Fruit fly (Drosophila melanogaster) whole organism, embryonic: ENCODE data around the gene st.

Source experiments
- Atf-2 ChIP-seq: fragments of 200-800 bp; sonication (Bioruptor generic); optimal IDR thresholded peaks from 2 replicates; lab custom pipeline; 2016; ENCODE audit warnings: missing biosample characterization, missing genetic modification characterization
- CG10979 ChIP-seq: fragments of 200-800 bp; sonication (Bioruptor generic); optimal IDR thresholded peaks from 2 replicates; lab custom pipeline; 2018; ENCODE audit warnings: missing biosample characterization, mild to moderate bottlenecking, missing genetic modification characterization, moderate library complexity
- CG11247 ChIP-seq: fragments of 200-800 bp; sonication (Bioruptor generic); IDR thresholded peaks from 2 replicates; pipeline ENCODE4 v1.3.6; 2022; ENCODE audit warnings: missing biosample characterization, missing genetic modification characterization
- CG11723 ChIP-seq: fragments of 200-800 bp; sonication (Bioruptor generic); optimal IDR thresholded peaks from 2 replicates; lab custom pipeline; 2017; ENCODE audit warnings: missing biosample characterization, mild to moderate bottlenecking, missing genetic modification characterization
- CG12299 ChIP-seq: fragments of 200-800 bp; sonication (Bioruptor generic); optimal IDR thresholded peaks from 2 replicates; lab custom pipeline; 2018; ENCODE audit warnings: missing biosample characterization, mild to moderate bottlenecking, missing genetic modification characterization
- CG12391 ChIP-seq: fragments of 200-800 bp; sonication (Bioruptor generic); optimal IDR thresholded peaks from 3 replicates; lab custom pipeline; 2018; ENCODE audit warnings: missing biosample characterization, mild to moderate bottlenecking, missing genetic modification characterization, moderate library complexity
- CG13775 ChIP-seq: fragments of 200-800 bp; sonication (Bioruptor generic); optimal IDR thresholded peaks from 3 replicates; lab custom pipeline; 2017; ENCODE audit warnings: missing biosample characterization, mild to moderate bottlenecking, missing genetic modification characterization
- CG14860 ChIP-seq: fragments of 200-800 bp; sonication (Bioruptor generic); IDR thresholded peaks from 3 replicates; pipeline ENCODE4 v1.3.6; 2022; ENCODE audit warnings: missing biosample characterization, missing genetic modification characterization; ENCODE audit not compliant: partially characterized antibody
- CG31224 ChIP-seq: fragments of 200-800 bp; sonication (Bioruptor generic); IDR thresholded peaks from 2 replicates; pipeline ENCODE4 v1.3.6; 2022; ENCODE audit warnings: missing biosample characterization, missing genetic modification characterization
- CG31441 ChIP-seq: fragments of 200-800 bp; sonication (Bioruptor generic); IDR thresholded peaks from 2 replicates; pipeline ENCODE4 v1.3.6; 2022; ENCODE audit warnings: missing biosample characterization, missing genetic modification characterization
- CG42726 ChIP-seq: fragments of 200-800 bp; sonication (Bioruptor generic); IDR thresholded peaks from 2 replicates; pipeline ENCODE4 v1.3.6; 2022; ENCODE audit warnings: missing biosample characterization, missing genetic modification characterization; ENCODE audit not compliant: partially characterized antibody
- CG4282 ChIP-seq: fragments of 200-800 bp; sonication (Bioruptor generic); optimal IDR thresholded peaks from 2 replicates; lab custom pipeline; 2016; ENCODE audit warnings: missing biosample characterization, missing genetic modification characterization
- CG6654 ChIP-seq: fragments of 200-800 bp; sonication (Bioruptor generic); optimal IDR thresholded peaks from 2 replicates; lab custom pipeline; 2017; ENCODE audit warnings: missing biosample characterization, mild to moderate bottlenecking, missing genetic modification characterization
- CG6765 ChIP-seq: fragments of 200-800 bp; sonication (Bioruptor generic); optimal IDR thresholded peaks from 3 replicates; lab custom pipeline; 2017; ENCODE audit warnings: missing biosample characterization, mild to moderate bottlenecking, missing genetic modification characterization
- CG7745 ChIP-seq: fragments of 200-800 bp; sonication (Bioruptor generic); optimal IDR thresholded peaks from 2 replicates; lab custom pipeline; 2018; ENCODE audit warnings: missing biosample characterization, mild to moderate bottlenecking, missing genetic modification characterization, moderate library complexity
- CG7839 ChIP-seq: fragments of 200-800 bp; sonication (Bioruptor generic); optimal IDR thresholded peaks from 3 replicates; lab custom pipeline; 2018; ENCODE audit warnings: missing biosample characterization, mild to moderate bottlenecking, missing genetic modification characterization, moderate library complexity
- CG7987 ChIP-seq: fragments of 200-800 bp; sonication (Bioruptor generic); optimal IDR thresholded peaks from 2 replicates; lab custom pipeline; 2018; ENCODE audit warnings: missing biosample characterization, mild to moderate bottlenecking, missing genetic modification characterization, moderate library complexity
- CG8944 ChIP-seq: fragments of 200-800 bp; sonication (Bioruptor generic); optimal IDR thresholded peaks from 3 replicates; lab custom pipeline; 2016; ENCODE audit warnings: missing biosample characterization, missing genetic modification characterization
- CG9215 ChIP-seq: fragments of 200-800 bp; sonication (Bioruptor generic); IDR thresholded peaks from 2 replicates; pipeline ENCODE4 v1.3.6; 2022; ENCODE audit warnings: missing biosample characterization, missing genetic modification characterization
- CG9437 ChIP-seq: fragments of 200-800 bp; sonication (Bioruptor generic); optimal IDR thresholded peaks from 2 replicates; lab custom pipeline; 2018; ENCODE audit warnings: missing biosample characterization, mild to moderate bottlenecking, missing genetic modification characterization
- Camta ChIP-seq: fragments of 200-800 bp; sonication (Bioruptor generic); optimal IDR thresholded peaks from 2 replicates; lab custom pipeline; 2016; ENCODE audit warnings: missing biosample characterization, missing genetic modification characterization
- Chrac-16 ChIP-seq: fragments of 200-800 bp; sonication (Bioruptor generic); optimal IDR thresholded peaks from 3 replicates; lab custom pipeline; 2016; ENCODE audit warnings: missing biosample characterization, missing genetic modification characterization
- D19A ChIP-seq: fragments of 200-800 bp; optimal IDR thresholded peaks from 3 replicates; lab custom pipeline; 2019; ENCODE audit warnings: missing biosample characterization, mild to moderate bottlenecking, missing genetic modification characterization, moderate library complexity
- Deaf1 ChIP-seq: fragments of 200-800 bp; optimal IDR thresholded peaks from 3 replicates; lab custom pipeline; 2019; ENCODE audit warnings: missing biosample characterization, mild to moderate bottlenecking, missing genetic modification characterization, moderate library complexity
- Fer3 ChIP-seq: fragments of 200-800 bp; sonication (Bioruptor generic); optimal IDR thresholded peaks from 2 replicates; lab custom pipeline; 2018; ENCODE audit warnings: missing biosample characterization, mild to moderate bottlenecking, missing genetic modification characterization, moderate library complexity
- Hey ChIP-seq: fragments of 200-800 bp; sonication (Bioruptor generic); optimal IDR thresholded peaks from 3 replicates; lab custom pipeline; 2018; ENCODE audit warnings: missing biosample characterization, mild to moderate bottlenecking, missing genetic modification characterization
- Mes4 ChIP-seq: fragments of 200-800 bp; sonication (Bioruptor generic); optimal IDR thresholded peaks from 2 replicates; lab custom pipeline; 2016; ENCODE audit warnings: missing biosample characterization, missing genetic modification characterization
- Mrtf ChIP-seq: fragments of 200-800 bp; sonication (Bioruptor generic); IDR thresholded peaks from 3 replicates; pipeline ENCODE4 v1.3.6; 2022; ENCODE audit warnings: missing biosample characterization, missing genetic modification characterization
- NC2α ChIP-seq: fragments of 200-800 bp; sonication (Bioruptor generic); optimal IDR thresholded peaks from 2 replicates; lab custom pipeline; 2016; ENCODE audit warnings: missing biosample characterization, missing genetic modification characterization
- Six4 ChIP-seq: fragments of 200-800 bp; sonication (Bioruptor generic); optimal IDR thresholded peaks from 2 replicates; lab custom pipeline; 2016; ENCODE audit warnings: missing biosample characterization, missing genetic modification characterization
- Usf ChIP-seq: fragments of 200-800 bp; sonication (Bioruptor generic); optimal IDR thresholded peaks from 2 replicates; lab custom pipeline; 2017; ENCODE audit warnings: missing genotype, missing biosample characterization, missing genetic modification characterization
- cwo ChIP-seq: fragments of 200-800 bp; sonication (Bioruptor generic); optimal IDR thresholded peaks from 3 replicates; lab custom pipeline; 2017; ENCODE audit warnings: missing biosample characterization, missing genetic modification characterization, mild to moderate bottlenecking, moderate library complexity, missing genetic modification reagents
- dimm ChIP-seq: fragments of 200-800 bp; sonication (Bioruptor generic); IDR thresholded peaks from 2 replicates; pipeline ENCODE4 v1.3.6; 2022; ENCODE audit warnings: missing biosample characterization, missing genetic modification characterization
- exex ChIP-seq: fragments of 200-800 bp; sonication (Bioruptor generic); optimal IDR thresholded peaks from 4 replicates; lab custom pipeline; 2018; ENCODE audit warnings: missing biosample characterization, mild to moderate bottlenecking, missing genetic modification characterization, moderate library complexity
- fd96Cb ChIP-seq: fragments of 200-800 bp; sonication (Bioruptor generic); optimal IDR thresholded peaks from 2 replicates; lab custom pipeline; 2018; ENCODE audit warnings: missing biosample characterization, mild to moderate bottlenecking, missing genetic modification characterization, moderate library complexity
- insv ChIP-seq, 2 experiments: fragments of 200-800 bp; sonication (Bioruptor generic); optimal IDR thresholded peaks; 3 replicates each; lab custom pipeline; 2016 to 2018; ENCODE audit warnings: missing biosample characterization in 2 of 2, missing genetic modification characterization in 2 of 2
- lmd ChIP-seq: fragments of 200-800 bp; sonication (Bioruptor generic); IDR thresholded peaks from 2 replicates; pipeline ENCODE4 v1.3.6; 2022; ENCODE audit warnings: missing biosample characterization, missing genetic modification characterization
- lov ChIP-seq, 2 experiments: fragments of 200-800 bp in 1 of 2; fragments of >200 bp in 1 of 2; sonication (Bioruptor generic) in 1 of 2; IDR thresholded peaks in 1 of 2; optimal IDR thresholded peaks in 1 of 2; 2 replicates in 1 of 2; 3 replicates in 1 of 2; pipeline versions ENCODE4 v1.3.6 to Lab custom; 2017 to 2022; ENCODE audit warnings: missing biosample characterization in 1 of 2, missing genetic modification characterization in 1 of 2
- oc ChIP-seq: fragments of 200-800 bp; sonication (Bioruptor generic); optimal IDR thresholded peaks from 2 replicates; lab custom pipeline; 2018; ENCODE audit warnings: missing biosample characterization, mild to moderate bottlenecking, missing genetic modification characterization, moderate library complexity
- odd ChIP-seq: fragments of 200-800 bp; sonication (Bioruptor generic); optimal IDR thresholded peaks from 2 replicates; lab custom pipeline; 2017; ENCODE audit warnings: missing biosample characterization, mild to moderate bottlenecking, missing genetic modification characterization
- pb ChIP-seq: fragments of 200-800 bp; sonication (Bioruptor generic); optimal IDR thresholded peaks from 3 replicates; lab custom pipeline; 2016; ENCODE audit warnings: missing biosample characterization, missing genetic modification characterization
- pros ChIP-seq: fragments of 200-800 bp; sonication (Bioruptor generic); optimal IDR thresholded peaks from 3 replicates; lab custom pipeline; 2019; ENCODE audit warnings: missing biosample characterization, mild to moderate bottlenecking, missing genetic modification characterization, moderate library complexity
- pzg ChIP-seq: fragments of 200-800 bp; sonication (Bioruptor generic); optimal IDR thresholded peaks from 3 replicates; lab custom pipeline; 2018; ENCODE audit warnings: missing biosample characterization, mild to moderate bottlenecking, missing genetic modification characterization, moderate library complexity
- ro ChIP-seq: fragments of 200-800 bp; sonication (Bioruptor generic); IDR thresholded peaks from 2 replicates; pipeline ENCODE4 v1.3.6; 2022; ENCODE audit warnings: missing biosample characterization, missing genetic modification characterization
- salm ChIP-seq: fragments of 200-800 bp; sonication (Bioruptor generic); optimal IDR thresholded peaks from 2 replicates; lab custom pipeline; 2018; ENCODE audit warnings: missing biosample characterization, mild to moderate bottlenecking, missing genetic modification characterization
- sisA ChIP-seq: fragments of 200-800 bp; sonication (Bioruptor generic); IDR thresholded peaks from 2 replicates; pipeline ENCODE4 v1.3.6; 2022; ENCODE audit warnings: missing biosample characterization, missing genetic modification characterization
- sug ChIP-seq: fragments of 200-800 bp; optimal IDR thresholded peaks from 2 replicates; lab custom pipeline; 2019; ENCODE audit warnings: missing biosample characterization, mild to moderate bottlenecking, missing genetic modification characterization, moderate library complexity
- vvl ChIP-seq: fragments of 200-800 bp; sonication (Bioruptor generic); IDR thresholded peaks from 2 replicates; pipeline ENCODE4 v1.3.6; 2022; ENCODE audit warnings: missing biosample characterization, missing genetic modification characterization
- wdn ChIP-seq: fragments of 200-800 bp; sonication (Bioruptor generic); IDR thresholded peaks from 2 replicates; pipeline ENCODE4 v1.3.6; 2022; ENCODE audit warnings: missing biosample characterization, missing genetic modification characterization

st gene

DNA sequence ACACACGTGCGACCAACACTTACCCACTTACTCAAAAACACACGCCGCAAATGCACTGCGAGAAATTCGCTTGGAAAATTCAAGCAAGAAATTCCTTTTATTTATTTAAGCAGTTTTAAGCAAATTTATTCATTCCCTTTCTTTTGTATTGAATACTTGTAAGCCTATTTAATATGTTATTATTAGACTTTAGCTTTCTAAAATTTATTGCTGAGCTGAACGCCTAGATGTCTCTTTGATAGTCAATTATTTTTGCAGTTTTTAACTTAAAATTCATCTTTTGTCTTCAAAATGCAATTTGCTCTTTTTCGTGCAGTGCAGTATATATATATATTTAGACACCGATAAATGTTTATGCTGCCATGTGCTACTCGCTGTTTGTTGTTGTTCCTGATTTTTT is 36.5 kb downstream of the st start (continued):
- TF ChIP-seq oc (tag; lab: Kevin White, UChicago) (peak; percentile 58), NC2α (GFP tag; lab: Kevin White, UChicago) (no peak), sug (tag; lab: Kevin White, UChicago) (peak; percentile 80), lov (optimal IDR thresholded peaks at IDR 0.05; lab: Kevin White, UChicago) (no peak), lov (GFP tag; IDR thresholded peaks at IDR 0.05; lab: Robert Waterston, UW) (0 out of 3 replicates have a peak, but pooled peaks have one; percentile 35), fd96Cb (tag; lab: Kevin White, UChicago) (peak; percentile 86), Six4 (peak; percentile 58), Hey (tag; lab: Kevin White, UChicago) (peak; percentile 33), Fer3 (peak; percentile 82), CG7745 (no peak), CG31224 (GFP tag; lab: Robert Waterston, UW) (peak; percentile 35; the same call in 1 of the 2 replicates), CG4282 (GFP tag; lab: Kevin White, UChicago) (no peak), sisA (GFP tag; lab: Robert Waterston, UW) (peak; percentile 70), Deaf1 (tag; lab: Kevin White, UChicago) (peak; percentile 66), CG7987 (no peak), Mes4 (GFP tag; lab: Kevin White, UChicago) (peak; percentile 57), lmd (GFP tag; lab: Robert Waterston, UW) (peak; percentile 81), CG11723 (GFP tag; lab: Kevin White, UChicago) (peak; percentile 66), salm (tag; lab: Kevin White, UChicago) (peak; percentile 63), Chrac-16 (GFP tag; lab: Kevin White, UChicago) (peak; percentile 73), CG10979 (tag; lab: Kevin White, UChicago) (peak; percentile 90), CG12391 (tag; lab: Kevin White, UChicago) (peak; percentile 86), CG42726 (GFP tag; lab: Robert Waterston, UW) (no peak), vvl (GFP tag; lab: Robert Waterston, UW) (peak; percentile 57; the same call in 1 of the 2 replicates), cwo (GFP tag; lab: Kevin White, UChicago) (peak; percentile 85), Camta (GFP tag; lab: Kevin White, UChicago) (peak; percentile 75), pb (GFP tag; lab: Kevin White, UChicago) (peak; percentile 26), wdn (GFP tag; lab: Robert Waterston, UW) (peak; percentile 69; the same call in 1 of the 2 replicates), pzg (GFP tag; lab: Kevin White, UChicago) (no peak), CG8944 (GFP tag; lab: Kevin White, UChicago) (peak; percentile 71), CG9215 (GFP tag; lab: Robert Waterston, UW) (peak; percentile 67), insv (GFP tag; optimal IDR thresholded peaks at IDR 0.05; lab: Kevin White, UChicago) (peak in 1 of 2 experiments; percentile 2), CG6765 (GFP tag; lab: Kevin White, UChicago) (peak; percentile 40), exex (tag; lab: Kevin White, UChicago) (peak; percentile 25), CG12299 (tag; lab: Kevin White, UChicago) (peak; percentile 78), CG9437 (GFP tag; lab: Kevin White, UChicago) (peak; percentile 80), CG7839 (peak; percentile 88), odd (peak; percentile 60), pros (GFP tag; lab: Kevin White, UChicago) (no peak), Usf (GFP tag; lab: Kevin White, UChicago) (peak; percentile 52), CG14860 (no peak), dimm (GFP tag; lab: Robert Waterston, UW) (0 out of 2 replicates have a peak, but pooled peaks have one; percentile 7), ro (GFP tag; lab: Robert Waterston, UW) (0 out of 2 replicates have a peak, but pooled peaks have one; percentile 12), Atf-2 (GFP tag; lab: Kevin White, UChicago) (peak; percentile 64), CG11247 (GFP tag; lab: Robert Waterston, UW) (0 out of 2 replicates have a peak, but pooled peaks have one; percentile 37), CG31441 (GFP tag; lab: Robert Waterston, UW) (peak; percentile 88), D19A (tag; lab: Kevin White, UChicago) (peak; percentile 81), CG6654 (GFP tag; lab: Kevin White, UChicago) (peak; percentile 65), CG13775 (GFP tag; lab: Kevin White, UChicago) (peak; percentile 79), Mrtf (GFP tag; lab: Robert Waterston, UW) (no peak; the same call in 2 of the 3 replicates)
